Worm (Caenorhabditis elegans): ENCODE measurements around the gene elo-8.

Gene elo-8

ce11 chrIII:11231969-11232368, at the start of gene elo-8:
Gene elo-8 (minus strand): TSS chrIII:11232069.
- TF ChIP-seq pqm-1 (tag; optimal IDR thresholded peaks at IDR 0.05): no peak
- TF ChIP-seq unc-86 (tag; optimal IDR thresholded peaks at IDR 0.05): no peak
- no peak for TF ChIP-seq ttx-3 (tag; optimal IDR thresholded peaks at IDR 0.05)
- TF ChIP-seq nhr-11 (tag; optimal IDR thresholded peaks at IDR 0.05): no peak
- no peak for TF ChIP-seq ceh-9 (tag; optimal IDR thresholded peaks at IDR 0.05)
- no peak for TF ChIP-seq ceh-14 (tag; optimal IDR thresholded peaks at IDR 0.05)
- no peak for TF ChIP-seq nhr-232 (tag; optimal IDR thresholded peaks at IDR 0.05)
- no peak for TF ChIP-seq gmeb-2 (tag; optimal IDR thresholded peaks at IDR 0.05)

- TF ChIP-seq hlh-13 (GFP tag; optimal IDR thresholded peaks at IDR 0.05) (no peak), unc-3 (GFP tag; conservative IDR thresholded peaks at IDR 0.05) (no peak), unc-3 (tag; optimal IDR thresholded peaks at IDR 0.05) (no peak), ceh-48 (tag; optimal IDR thresholded peaks at IDR 0.05) (peak; percentile 42), pag-3 (tag; optimal IDR thresholded peaks at IDR 0.05; ENCODE audit: borderline replicate concordance) (no peak), dmd-4 (tag; optimal IDR thresholded peaks at IDR 0.05; ENCODE audit: borderline replicate concordance) (no peak), gmeb-2 (tag; optimal IDR thresholded peaks at IDR 0.05) (no peak), ztf-16 (tag; optimal IDR thresholded peaks at IDR 0.05) (no peak)
These were observed 48.1 kb upstream of the elo-8 start for ce11 chrIII:11279954-11280353.

ce11 chrIII:11278817-11279216, 46.9 kb upstream of the elo-8 start, which contains the start of gene Y47D3A.21:
Gene Y47D3A.21 (minus strand): TSS chrIII:11278917.
- no peak for TF ChIP-seq fkh-10 (GFP tag; optimal IDR thresholded peaks at IDR 0.05)
- no peak for TF ChIP-seq nfya-1 (tag; optimal IDR thresholded peaks at IDR 0.05)
- TF ChIP-seq hlh-15 (tag; optimal IDR thresholded peaks at IDR 0.05): no peak
- TF ChIP-seq zip-5 (tag; optimal IDR thresholded peaks at IDR 0.05): no peak
- no peak for TF ChIP-seq ets-4 (tag; optimal IDR thresholded peaks at IDR 0.05)
- TF ChIP-seq mec-3 (tag; optimal IDR thresholded peaks at IDR 0.05; ENCODE audit: borderline replicate concordance): no peak
- no peak for TF ChIP-seq pha-4 (tag; optimal IDR thresholded peaks at IDR 0.05)
- no peak for TF ChIP-seq ceh-19 (GFP tag; optimal IDR thresholded peaks at IDR 0.05)
- no peak for TF ChIP-seq fax-1 (tag; optimal IDR thresholded peaks at IDR 0.05)
- no peak for TF ChIP-seq elt-2 (tag; optimal IDR thresholded peaks at IDR 0.05)
- TF ChIP-seq ama-1 (optimal IDR thresholded peaks at IDR 0.05): no peak
- no peak for TF ChIP-seq ceh-18 (tag; optimal IDR thresholded peaks at IDR 0.05)
- TF ChIP-seq Y22D7AL.16 (tag; optimal IDR thresholded peaks at IDR 0.05): no peak
- no peak for TF ChIP-seq ceh-6 (GFP tag; optimal IDR thresholded peaks at IDR 0.05)
- TF ChIP-seq hlh-13 (GFP tag; optimal IDR thresholded peaks at IDR 0.05): no peak
- no peak for TF ChIP-seq ceh-30 (tag; optimal IDR thresholded peaks at IDR 0.05)
- TF ChIP-seq nhr-11 (tag; optimal IDR thresholded peaks at IDR 0.05): no peak
- TF ChIP-seq pax-1 (tag; optimal IDR thresholded peaks at IDR 0.05): no peak
- TF ChIP-seq K09A11.1 (tag; optimal IDR thresholded peaks at IDR 0.05; ENCODE audit: insufficient read depth): no peak
- TF ChIP-seq odd-2 (tag; optimal IDR thresholded peaks at IDR 0.05): no peak

ce11 chrIII:11274590-11275116, 42.8 kb upstream of the elo-8 start, which contains the start of gene Y47D3A.20:
Gene Y47D3A.20 (plus strand): TSS chrIII:11275066.
- TF ChIP-seq fkh-6 (tag; optimal IDR thresholded peaks at IDR 0.05) (no peak), hlh-8 (tag; optimal IDR thresholded peaks at IDR 0.05) (no peak), pros-1 (tag; optimal IDR thresholded peaks at IDR 0.05) (no peak), ceh-22 (tag; optimal IDR thresholded peaks at IDR 0.05) (no peak), tbx-7 (tag; optimal IDR thresholded peaks at IDR 0.05) (no peak), hlh-6 (tag; optimal IDR thresholded peaks at IDR 0.05) (no peak), tbx-2 (tag; optimal IDR thresholded peaks at IDR 0.05) (no peak), elt-2 (tag; optimal IDR thresholded peaks at IDR 0.05) (no peak), npax-4 (tag; optimal IDR thresholded peaks at IDR 0.05) (no peak), elt-4 (tag; optimal IDR thresholded peaks at IDR 0.05) (no peak)
